Worm (Caenorhabditis elegans): ENCODE data around the gene gpr-1.
A peak's percentile ranks its signal among the peaks of the same experiment; 100 is the strongest.

gpr-1 gene

ce11 chrIII:8674980-8675485 lies 46.3 kb downstream of the gpr-1 start, which contains the start of gene pgl-2 (continued):
- TF ChIP-seq lin-35 (GFP tag; optimal IDR thresholded peaks at IDR 0.05) (no peak), C06A6.2 (GFP tag; conservative IDR thresholded peaks at IDR 0.05) (no peak), F49E8.2 (tag; optimal IDR thresholded peaks at IDR 0.05; ENCODE audit: insufficient read depth) (peak; percentile 14), B0035.1 (tag; optimal IDR thresholded peaks at IDR 0.05) (no peak), T26A5.8 (tag; optimal IDR thresholded peaks at IDR 0.05) (no peak), F10E7.11 (tag; optimal IDR thresholded peaks at IDR 0.05) (no peak), madf-6 (GFP tag; IDR thresholded peaks at IDR 0.05) (peak; percentile 79)

ce11 chrIII:8678371-8678770 lies 49.6 kb downstream of the gpr-1 start:
- peak; percentile 81 for TF ChIP-seq attf-5 (GFP tag; optimal IDR thresholded peaks at IDR 0.05)
- peak; percentile 91 for TF ChIP-seq Y79H2A.3 (GFP tag; conservative IDR thresholded peaks at IDR 0.05)
- peak; percentile 55 for TF ChIP-seq ceh-100 (GFP tag; IDR thresholded peaks at IDR 0.05)
- TF ChIP-seq egl-44 (GFP tag; IDR thresholded peaks at IDR 0.05): peak; percentile 75; the same call in 1 of the 2 replicates
- TF ChIP-seq F22D6.2 (tag; optimal IDR thresholded peaks at IDR 0.05): peak; percentile 45
- TF ChIP-seq let-526 (GFP tag; IDR thresholded peaks at IDR 0.05): peak; percentile 78
- TF ChIP-seq F57C9.4 (tag; optimal IDR thresholded peaks at IDR 0.05): no peak
- TF ChIP-seq F49E8.2 (tag; optimal IDR thresholded peaks at IDR 0.05; ENCODE audit: insufficient read depth): peak; percentile 65
- peak; percentile 75 for TF ChIP-seq hrde-1 (tag; optimal IDR thresholded peaks at IDR 0.05; ENCODE audit: borderline replicate concordance)
- TF ChIP-seq sea-2 (GFP tag; IDR thresholded peaks at IDR 0.05): 0 out of 2 replicates have a peak, but pooled peaks have one; percentile 48
- TF ChIP-seq unc-130 (GFP tag; optimal IDR thresholded peaks at IDR 0.05): peak; percentile 40
- 0 out of 2 replicates have a peak, but pooled peaks have one; percentile 55 for TF ChIP-seq madf-3 (GFP tag; IDR thresholded peaks at IDR 0.05)
- TF ChIP-seq lin-40 (tag; optimal IDR thresholded peaks at IDR 0.05): peak; percentile 75
- TF ChIP-seq ztf-26 (tag; optimal IDR thresholded peaks at IDR 0.05): peak; percentile 74
- peak; percentile 45 for TF ChIP-seq tlf-1 (GFP tag; optimal IDR thresholded peaks at IDR 0.05)
- peak; percentile 91 for TF ChIP-seq nhr-90 (tag; optimal IDR thresholded peaks at IDR 0.05)
- TF ChIP-seq F23B12.7 (tag; optimal IDR thresholded peaks at IDR 0.05; ENCODE audit: insufficient read depth): peak; percentile 70
- TF ChIP-seq lin-26 (GFP tag; IDR thresholded peaks at IDR 0.05): peak; percentile 94
- no peak for TF ChIP-seq ceh-58 (GFP tag; IDR thresholded peaks at IDR 0.05)
- 0 out of 2 replicates have a peak, but pooled peaks have one; percentile 21 for TF ChIP-seq B0019.2 (GFP tag; conservative IDR thresholded peaks at IDR 0.05)
- peak; percentile 66 for TF ChIP-seq repo-1 (tag; optimal IDR thresholded peaks at IDR 0.05)
- TF ChIP-seq Y67H2A.10 (GFP tag; conservative IDR thresholded peaks at IDR 0.05): no peak
- peak; percentile 82 for TF ChIP-seq Y56A3A.18 (GFP tag; IDR thresholded peaks at IDR 0.05)
- no peak for TF ChIP-seq aptf-2 (GFP tag; conservative IDR thresholded peaks at IDR 0.05)
- peak; percentile 92 for TF ChIP-seq athp-1 (tag; optimal IDR thresholded peaks at IDR 0.05)
- TF ChIP-seq bed-2 (GFP tag; IDR thresholded peaks at IDR 0.05): no peak
- TF ChIP-seq atf-7 (tag; optimal IDR thresholded peaks at IDR 0.05): peak; percentile 21
- TF ChIP-seq unc-62 (GFP tag; optimal IDR thresholded peaks at IDR 0.05): no peak
- peak; percentile 92 for TF ChIP-seq die-1 (tag; optimal IDR thresholded peaks at IDR 0.05)
- no peak for TF ChIP-seq F39B2.1 (GFP tag; IDR thresholded peaks at IDR 0.05)
- peak; percentile 68 for TF ChIP-seq chd-7 (tag; optimal IDR thresholded peaks at IDR 0.05)
- TF ChIP-seq dox-1 (GFP tag; IDR thresholded peaks at IDR 0.05): peak; percentile 81
- TF ChIP-seq K12H6.12 (tag; optimal IDR thresholded peaks at IDR 0.05): peak; percentile 63
- TF ChIP-seq ztf-25 (GFP tag; IDR thresholded peaks at IDR 0.05): peak; percentile 97
- TF ChIP-seq F33H1.4 (GFP tag; IDR thresholded peaks at IDR 0.05): peak; percentile 38; the same call in 1 of the 2 replicates
- peak; percentile 98 for TF ChIP-seq tbp1 (GFP tag; optimal IDR thresholded peaks at IDR 0.05)
- peak; percentile 59 for TF ChIP-seq F52B5.7 (tag; optimal IDR thresholded peaks at IDR 0.05)
- TF ChIP-seq fkh-3 (tag; optimal IDR thresholded peaks at IDR 0.05): no peak
- peak; percentile 43; the same call in 1 of the 2 replicates for TF ChIP-seq hsf-1 (GFP tag; IDR thresholded peaks at IDR 0.05)
- no peak for TF ChIP-seq lag-1 (GFP tag; IDR thresholded peaks at IDR 0.05)
- TF ChIP-seq ztf-28 (GFP tag; IDR thresholded peaks at IDR 0.05): no peak

Measured in whole organism, young adult.